Worm (Caenorhabditis elegans): ENCODE data around the gene lgc-54.

DNA sequence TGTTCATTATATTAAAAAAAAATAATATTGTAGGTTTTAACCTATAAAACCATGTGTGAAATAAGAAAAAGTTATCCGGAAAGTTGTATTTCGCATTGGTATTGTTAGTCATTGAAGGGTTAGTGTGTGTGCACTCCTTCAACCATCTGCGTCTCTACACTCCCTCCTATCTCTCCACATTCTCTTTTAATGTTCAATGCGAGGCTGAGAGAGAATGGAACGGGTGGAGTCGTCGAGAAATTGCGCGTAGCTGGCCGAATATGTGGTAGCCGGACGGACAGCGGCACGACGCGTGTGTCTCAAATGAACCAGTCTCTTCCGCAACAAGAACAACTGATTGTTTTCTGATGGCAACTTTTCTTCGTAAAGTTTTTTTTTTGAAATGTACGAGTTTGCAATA is 49.5 kb downstream of the lgc-54 start:
- no peak for TF ChIP-seq nhr-179 (tag; optimal IDR thresholded peaks at IDR 0.05)
- TF ChIP-seq lin-35 (GFP tag; optimal IDR thresholded peaks at IDR 0.05), result no peak
- no peak for TF ChIP-seq snpc-4 (GFP tag; optimal IDR thresholded peaks at IDR 0.05)
- no peak for TF ChIP-seq snpc-4 (tag; optimal IDR thresholded peaks at IDR 0.05)
- TF ChIP-seq F33H1.4 (GFP tag; IDR thresholded peaks at IDR 0.05), result no peak
- no peak for TF ChIP-seq ztf-18 (tag; optimal IDR thresholded peaks at IDR 0.05)
- TF ChIP-seq egl-44 (GFP tag; IDR thresholded peaks at IDR 0.05), result no peak
